Worm (Caenorhabditis elegans) whole organism, young adult: ENCODE measurements around the gene bbln-1.

ENCODE experiments used
- B0019.2 ChIP-seq: fragments of 200-800 bp; sonication (Bioruptor generic); conservative IDR thresholded peaks from 2 replicates; pipeline ENCODE4 v1.3.6; 2022; ENCODE audit warnings: missing genetic modification reagents, missing genetic modification characterization, missing compliant biosample characterization
- B0336.3 ChIP-seq: fragments of 200-800 bp; sonication (Bioruptor generic); IDR thresholded peaks from 2 replicates; pipeline ENCODE4 v1.3.6; 2022; ENCODE audit warnings: missing genetic modification characterization, missing compliant biosample characterization
- F10E7.11 ChIP-seq: sonication (generic microtip); optimal IDR thresholded peaks from 2 replicates; lab custom pipeline; 2017; ENCODE audit warnings: mild to moderate bottlenecking, missing genetic modification characterization, moderate library complexity, missing compliant biosample characterization
- F23B12.7 ChIP-seq: sonication (generic microtip); optimal IDR thresholded peaks from 2 replicates; lab custom pipeline; 2017; ENCODE audit warnings: missing genetic modification characterization, mild to moderate bottlenecking, missing compliant biosample characterization, antibody characterized with exemption, moderate library complexity; ENCODE audit not compliant: insufficient read depth
- F55B11.4 ChIP-seq: sonication (generic microtip); optimal IDR thresholded peaks from 2 replicates; lab custom pipeline; 2016; ENCODE audit warnings: missing compliant biosample characterization, missing genetic modification characterization, borderline replicate concordance; ENCODE audit not compliant: insufficient read depth
- F57C9.4 ChIP-seq: sonication (generic microtip); optimal IDR thresholded peaks from 2 replicates; lab custom pipeline; 2017; ENCODE audit warnings: mild to moderate bottlenecking, missing genetic modification characterization, missing compliant biosample characterization
- T26A5.8 ChIP-seq: sonication (generic microtip); optimal IDR thresholded peaks from 2 replicates; lab custom pipeline; 2016; ENCODE audit warnings: missing genetic modification characterization, missing compliant biosample characterization
- Y56A3A.18 ChIP-seq: fragments of 200-800 bp; sonication (Bioruptor generic); IDR thresholded peaks from 2 replicates; pipeline ENCODE4 v1.3.6; 2022; ENCODE audit warnings: missing genetic modification reagents, missing genetic modification characterization, missing compliant biosample characterization
- ama-1 ChIP-seq, 3 experiments: fragments of 150-350 bp in 1 of 3; sonication (generic microtip) in 2 of 3; optimal IDR thresholded peaks; 2 replicates each; lab custom pipeline; 2014 to 2018; ENCODE audit warnings: missing biosample characterization in 2 of 3, missing genetic modification characterization in 2 of 3, missing genetic modification reagents in 2 of 3
- bed-1 ChIP-seq: fragments of 200-800 bp; sonication (Bioruptor generic); IDR thresholded peaks from 2 replicates; pipeline ENCODE4 v1.3.6; 2022; ENCODE audit warnings: missing genetic modification reagents, missing genetic modification characterization, missing compliant biosample characterization
- bed-2 ChIP-seq: fragments of 200-800 bp; sonication (Bioruptor generic); IDR thresholded peaks from 2 replicates; pipeline ENCODE4 v1.3.6; 2022; ENCODE audit warnings: missing genetic modification reagents, missing genetic modification characterization, missing compliant biosample characterization
- cebp-1 ChIP-seq, 2 experiments: fragments of 200-800 bp in 1 of 2; sonication (Bioruptor generic) in 1 of 2; sonication (generic microtip) in 1 of 2; IDR thresholded peaks in 1 of 2; optimal IDR thresholded peaks in 1 of 2; 2 replicates each; pipeline versions ENCODE4 v1.3.6 to Lab custom; 2017 to 2022; ENCODE audit warnings: missing compliant biosample characterization in 2 of 2, missing genetic modification characterization in 2 of 2, mild to moderate bottlenecking in 1 of 2, missing genetic modification reagents in 1 of 2, moderate library complexity in 1 of 2
- cebp-2 ChIP-seq: fragments of 200-800 bp; sonication (Bioruptor generic); IDR thresholded peaks from 2 replicates; pipeline ENCODE4 v1.3.6; 2022; ENCODE audit warnings: missing genetic modification characterization, missing compliant biosample characterization
- ceh-91 ChIP-seq: fragments of 200-800 bp; sonication (Bioruptor generic); IDR thresholded peaks from 2 replicates; pipeline ENCODE4 v1.3.6; 2022; ENCODE audit warnings: missing genetic modification reagents, missing genetic modification characterization, missing compliant biosample characterization
- dpl-1 ChIP-seq: fragments of 150-350 bp; optimal IDR thresholded peaks from 2 replicates; lab custom pipeline; 2014; ENCODE audit warnings: missing biosample characterization, missing genetic modification reagents, missing genetic modification characterization
- egl-18 ChIP-seq: fragments of 200-800 bp; sonication (Bioruptor generic); IDR thresholded peaks from 2 replicates; pipeline ENCODE4 v1.3.6; 2022; ENCODE audit warnings: missing genetic modification reagents, missing genetic modification characterization, missing compliant biosample characterization
- egl-44 ChIP-seq: fragments of 200-800 bp; sonication (Bioruptor generic); IDR thresholded peaks from 2 replicates; pipeline ENCODE4 v1.3.6; 2022; ENCODE audit warnings: missing genetic modification reagents, missing genetic modification characterization, missing compliant biosample characterization
- ekl-4 ChIP-seq: fragments of 200-800 bp; sonication (Bioruptor generic); IDR thresholded peaks from 2 replicates; pipeline ENCODE4 v1.3.6; 2022; ENCODE audit warnings: missing genetic modification reagents, missing genetic modification characterization, missing compliant biosample characterization
- ets-4 ChIP-seq: fragments of 200-800 bp; sonication (Bioruptor generic); optimal IDR thresholded peaks from 2 replicates; lab custom pipeline; 2018; ENCODE audit warnings: mild to moderate bottlenecking, missing genetic modification characterization, missing compliant biosample characterization
- him-1 ChIP-seq: sonication (generic microtip); optimal IDR thresholded peaks from 2 replicates; lab custom pipeline; 2016; ENCODE audit warnings: missing genotype, missing genetic modification reagents, missing genetic modification characterization, missing compliant biosample characterization
- hsf-1 ChIP-seq: fragments of 200-800 bp; sonication (Bioruptor generic); IDR thresholded peaks from 2 replicates; pipeline ENCODE4 v1.3.6; 2022; ENCODE audit warnings: missing genetic modification reagents, missing genetic modification characterization, missing compliant biosample characterization
- let-607 ChIP-seq, 2 experiments: fragments of 200-800 bp in 1 of 2; sonication (Bioruptor generic) in 1 of 2; sonication (generic microtip) in 1 of 2; optimal IDR thresholded peaks; 2 replicates each; lab custom pipeline; 2016 to 2018; ENCODE audit warnings: mild to moderate bottlenecking in 2 of 2, missing compliant biosample characterization in 2 of 2, missing genetic modification characterization in 2 of 2, moderate library complexity in 2 of 2, missing genotype in 1 of 2
- lin-26 ChIP-seq: fragments of 200-800 bp; sonication (Bioruptor generic); IDR thresholded peaks from 2 replicates; pipeline ENCODE4 v1.3.6; 2022; ENCODE audit warnings: missing genetic modification reagents, missing genetic modification characterization, missing compliant biosample characterization
- lin-35 ChIP-seq, 3 experiments: fragments of 150-350 bp in 2 of 3; sonication (generic microtip) in 1 of 3; optimal IDR thresholded peaks; 2 replicates each; lab custom pipeline; 2014 to 2018; ENCODE audit warnings: missing biosample characterization in 3 of 3, missing genetic modification characterization in 3 of 3, missing genetic modification reagents in 3 of 3
- lin-40 ChIP-seq: sonication (generic microtip); optimal IDR thresholded peaks from 2 replicates; lab custom pipeline; 2016; ENCODE audit warnings: missing genetic modification characterization, mild to moderate bottlenecking, missing compliant biosample characterization, missing genotype, missing genetic modification reagents
- madf-3 ChIP-seq: fragments of 200-800 bp; sonication (Bioruptor generic); IDR thresholded peaks from 2 replicates; pipeline ENCODE4 v1.3.6; 2022; ENCODE audit warnings: missing genetic modification reagents, missing genetic modification characterization, missing compliant biosample characterization
- madf-6 ChIP-seq: fragments of 200-800 bp; sonication (Bioruptor generic); IDR thresholded peaks from 2 replicates; pipeline ENCODE4 v1.3.6; 2022; ENCODE audit warnings: missing genetic modification reagents, missing genetic modification characterization, missing compliant biosample characterization
- madf-8 ChIP-seq: fragments of 200-800 bp; sonication (Bioruptor generic); conservative IDR thresholded peaks from 2 replicates; pipeline ENCODE4 v1.3.6; 2022; ENCODE audit warnings: missing genetic modification reagents, missing genetic modification characterization, missing compliant biosample characterization
- mcd-1 ChIP-seq: fragments of 200-800 bp; sonication (Bioruptor generic); IDR thresholded peaks from 2 replicates; pipeline ENCODE4 v1.3.6; 2022; ENCODE audit warnings: missing genetic modification reagents, missing genetic modification characterization, missing compliant biosample characterization
- nfya-1 ChIP-seq: sonication (generic microtip); optimal IDR thresholded peaks from 2 replicates; lab custom pipeline; 2017; ENCODE audit warnings: antibody characterized with exemption, missing compliant biosample characterization, missing genetic modification characterization, borderline replicate concordance; ENCODE audit not compliant: insufficient read depth
- nfyb-1 ChIP-seq: fragments of 200-800 bp; sonication (Bioruptor generic); IDR thresholded peaks from 2 replicates; pipeline ENCODE4 v1.3.6; 2022; ENCODE audit warnings: missing genetic modification reagents, missing genetic modification characterization, missing compliant biosample characterization
- nhr-90 ChIP-seq: sonication (generic microtip); optimal IDR thresholded peaks from 2 replicates; lab custom pipeline; 2016; ENCODE audit warnings: missing genotype, mild to moderate bottlenecking, missing genetic modification characterization, missing compliant biosample characterization
- rec-8 ChIP-seq, 2 experiments: sonication (generic microtip); optimal IDR thresholded peaks; 2 replicates each; lab custom pipeline; 2016; ENCODE audit warnings: mild to moderate bottlenecking in 2 of 2, missing genetic modification characterization in 2 of 2, missing genetic modification reagents in 2 of 2, missing genotype in 2 of 2, missing biosample characterization in 1 of 2, missing compliant biosample characterization in 1 of 2, moderate library complexity in 1 of 2
- snpc-1.3 ChIP-seq: sonication (generic microtip); optimal IDR thresholded peaks from 2 replicates; lab custom pipeline; 2017; ENCODE audit warnings: missing genetic modification characterization, mild to moderate bottlenecking, missing compliant biosample characterization, antibody characterized with exemption, moderate library complexity, missing genotype, missing genetic modification reagents; ENCODE audit not compliant: insufficient read depth
- snpc-4 ChIP-seq, 5 experiments: fragments of 150-350 bp in 1 of 5; sonication (generic microtip) in 4 of 5; optimal IDR thresholded peaks; 2 replicates each; lab custom pipeline; 2014 to 2018; ENCODE audit warnings: missing genetic modification characterization in 5 of 5, missing biosample characterization in 3 of 5, antibody characterized with exemption in 2 of 5, mild to moderate bottlenecking in 2 of 5, missing compliant biosample characterization in 2 of 5, missing genotype in 2 of 5, moderate library complexity in 2 of 5, missing genetic modification reagents in 1 of 5
- tbp1 ChIP-seq: fragments of 200-800 bp; sonication (Bioruptor generic); optimal IDR thresholded peaks from 2 replicates; lab custom pipeline; 2018; ENCODE audit warnings: mild to moderate bottlenecking, missing genetic modification characterization, missing compliant biosample characterization
- tbx-9 ChIP-seq: sonication (generic microtip); optimal IDR thresholded peaks from 2 replicates; lab custom pipeline; 2016; ENCODE audit warnings: borderline replicate concordance, missing genetic modification characterization, inconsistent platforms, missing compliant biosample characterization
- ztf-18 ChIP-seq: sonication (generic microtip); optimal IDR thresholded peaks from 2 replicates; lab custom pipeline; 2016; ENCODE audit warnings: missing genotype, mild to moderate bottlenecking, missing genetic modification characterization, missing compliant biosample characterization
- ztf-25 ChIP-seq: fragments of 200-800 bp; sonication (Bioruptor generic); IDR thresholded peaks from 2 replicates; pipeline ENCODE4 v1.3.6; 2022; ENCODE audit warnings: missing genetic modification reagents, missing genetic modification characterization, missing compliant biosample characterization
- ztf-28 ChIP-seq: fragments of 200-800 bp; sonication (Bioruptor generic); IDR thresholded peaks from 2 replicates; pipeline ENCODE4 v1.3.6; 2022; ENCODE audit warnings: missing genetic modification reagents, missing genetic modification characterization, missing compliant biosample characterization
- ztf-6 ChIP-seq: fragments of 200-800 bp; sonication (Bioruptor generic); IDR thresholded peaks from 2 replicates; pipeline ENCODE4 v1.3.6; 2022; ENCODE audit warnings: missing genetic modification reagents, missing genetic modification characterization, missing compliant biosample characterization

The bbln-1 gene

ce11 chrX:3117204-3117603, 35.1 kb downstream of the bbln-1 start (continued):
- TF ChIP-seq F10E7.11 = no peak
- no peak for TF ChIP-seq ztf-6 (GFP tag; lab: Robert Waterston, UW)
- TF ChIP-seq nhr-90 (tag; lab: Kevin White, UChicago) = no peak
- TF ChIP-seq him-1 (tag; lab: Kevin White, UChicago) = no peak
- TF ChIP-seq snpc-4 (GFP tag; optimal IDR thresholded peaks at IDR 0.05; lab: Kevin White, UChicago) = no peak
- TF ChIP-seq snpc-4 (tag; optimal IDR thresholded peaks at IDR 0.05; lab: Kevin White, UChicago) = no peak
- no peak for TF ChIP-seq snpc-1.3 (tag; lab: Kevin White, UChicago)
- TF ChIP-seq madf-8 (GFP tag; lab: Robert Waterston, UW) = no peak
- TF ChIP-seq hsf-1 (GFP tag; lab: Robert Waterston, UW) = peak; percentile 56; the same call in 1 of the 2 replicates
- TF ChIP-seq dpl-1 (GFP tag; lab: Kevin White, UChicago) = no peak
- TF ChIP-seq madf-6 (GFP tag; lab: Robert Waterston, UW) = no peak
- TF ChIP-seq F23B12.7 = no peak
- 0 out of 2 replicates have a peak, but pooled peaks have one; percentile 24 for TF ChIP-seq nfyb-1
- TF ChIP-seq cebp-2 = no peak
- no peak for TF ChIP-seq F57C9.4 (tag; lab: Kevin White, UChicago)
- no peak for TF ChIP-seq ceh-91 (GFP tag; lab: Robert Waterston, UW)
- TF ChIP-seq ztf-18 (tag; lab: Kevin White, UChicago) = no peak
- TF ChIP-seq lin-35 (GFP tag; optimal IDR thresholded peaks at IDR 0.05; lab: Kevin White, UChicago) = no peak
- TF ChIP-seq ztf-28 (GFP tag; lab: Robert Waterston, UW) = no peak
- no peak for TF ChIP-seq cebp-1 (GFP tag; IDR thresholded peaks at IDR 0.05; lab: Robert Waterston, UW)
- peak; percentile 10 for TF ChIP-seq cebp-1 (tag; optimal IDR thresholded peaks at IDR 0.05; lab: Kevin White, UChicago)
- TF ChIP-seq F55B11.4 (tag; lab: Kevin White, UChicago) = no peak
- no peak for TF ChIP-seq Y56A3A.18 (GFP tag; lab: Robert Waterston, UW)

- TF ChIP-seq ztf-18 (tag; lab: Kevin White, UChicago) = peak; percentile 28
- no peak for TF ChIP-seq ets-4
- TF ChIP-seq B0336.3 (GFP tag; lab: Robert Waterston, UW) = 0 out of 2 replicates have a peak, but pooled peaks have one; percentile 30
- TF ChIP-seq ztf-6 (GFP tag; lab: Robert Waterston, UW) = no peak
- TF ChIP-seq madf-3 = 0 out of 2 replicates have a peak, but pooled peaks have one; percentile 35
- TF ChIP-seq cebp-1 (GFP tag; IDR thresholded peaks at IDR 0.05; lab: Robert Waterston, UW) = no peak
- TF ChIP-seq cebp-1 (tag; optimal IDR thresholded peaks at IDR 0.05; lab: Kevin White, UChicago) = peak; percentile 17
- no peak for TF ChIP-seq dpl-1 (GFP tag; lab: Kevin White, UChicago)
- TF ChIP-seq lin-35 (GFP tag; optimal IDR thresholded peaks at IDR 0.05; lab: Kevin White, UChicago) = no peak
- no peak for TF ChIP-seq tbp1 (GFP tag; lab: Kevin White, UChicago)
- TF ChIP-seq B0019.2 (GFP tag; lab: Robert Waterston, UW) = no peak
- TF ChIP-seq ztf-25 (GFP tag; lab: Robert Waterston, UW) = no peak
- TF ChIP-seq lin-40 (tag; lab: Kevin White, UChicago) = peak; percentile 39
- TF ChIP-seq nfya-1 (tag; lab: Kevin White, UChicago) = no peak
- TF ChIP-seq rec-8 (tag; optimal IDR thresholded peaks at IDR 0.05; lab: Kevin White, UChicago) = no peak
- TF ChIP-seq bed-2 (GFP tag; lab: Robert Waterston, UW) = no peak
- TF ChIP-seq lin-26 (GFP tag; lab: Robert Waterston, UW) = peak; percentile 59
- no peak for TF ChIP-seq ekl-4
- peak; percentile 61 for TF ChIP-seq ama-1 (optimal IDR thresholded peaks at IDR 0.05; lab: Kevin White, UChicago)
- no peak for TF ChIP-seq ama-1 (GFP tag; optimal IDR thresholded peaks at IDR 0.05; lab: Kevin White, UChicago)
- TF ChIP-seq egl-44 (GFP tag; lab: Robert Waterston, UW) = 0 out of 2 replicates have a peak, but pooled peaks have one; percentile 37
- TF ChIP-seq T26A5.8 (tag; lab: Kevin White, UChicago) = no peak
- TF ChIP-seq mcd-1 (GFP tag; lab: Robert Waterston, UW) = peak; percentile 64
- no peak for TF ChIP-seq tbx-9 (tag; lab: Kevin White, UChicago)
- no peak for TF ChIP-seq let-607 (tag; optimal IDR thresholded peaks at IDR 0.05; lab: Kevin White, UChicago)
- no peak for TF ChIP-seq bed-1 (GFP tag; lab: Robert Waterston, UW)
- no peak for TF ChIP-seq egl-18
- no peak for TF ChIP-seq snpc-1.3 (tag; lab: Kevin White, UChicago)
These were observed 36.0 kb downstream of the bbln-1 start, which contains the start of gene mai-1 for ce11 chrX:3116033-3116876. mai-1 (minus strand) TSS chrX:3116589.
